Worm (Caenorhabditis elegans) whole organism, young adult: ENCODE measurements around the gene tsr-2.
A peak's percentile ranks its signal among the peaks of the same experiment; 100 is the strongest.

Experiments
- B0035.1 ChIP-seq: sonication (generic microtip); optimal IDR thresholded peaks from 2 replicates; lab custom pipeline; 2016; ENCODE audit warnings: missing genetic modification characterization, mild to moderate bottlenecking, missing compliant biosample characterization, missing genotype, missing genetic modification reagents
- B0336.3 ChIP-seq: fragments of 200-800 bp; sonication (Bioruptor generic); IDR thresholded peaks from 2 replicates; pipeline ENCODE4 v1.3.6; 2022; ENCODE audit warnings: missing genetic modification characterization, missing compliant biosample characterization
- C06A6.2 ChIP-seq: fragments of 200-800 bp; sonication (Bioruptor generic); conservative IDR thresholded peaks from 2 replicates; pipeline ENCODE4 v1.3.6; 2022; ENCODE audit warnings: missing genetic modification characterization, missing compliant biosample characterization
- C17E4.6 ChIP-seq: fragments of 200-800 bp; sonication (Bioruptor generic); IDR thresholded peaks from 2 replicates; pipeline ENCODE4 v1.3.6; 2022; ENCODE audit warnings: missing genetic modification reagents, missing genetic modification characterization, missing compliant biosample characterization
- D2030.7 ChIP-seq: fragments of 200-800 bp; sonication (Bioruptor generic); IDR thresholded peaks from 2 replicates; pipeline ENCODE4 v1.3.6; 2022; ENCODE audit warnings: missing genetic modification reagents, missing genetic modification characterization, missing compliant biosample characterization
- F10E7.11 ChIP-seq: sonication (generic microtip); optimal IDR thresholded peaks from 2 replicates; lab custom pipeline; 2017; ENCODE audit warnings: mild to moderate bottlenecking, missing genetic modification characterization, moderate library complexity, missing compliant biosample characterization
- F22D6.2 ChIP-seq: sonication (generic microtip); optimal IDR thresholded peaks from 2 replicates; lab custom pipeline; 2016; ENCODE audit warnings: mild to moderate bottlenecking, missing genetic modification characterization, missing compliant biosample characterization
- F49E8.2 ChIP-seq: sonication (generic microtip); optimal IDR thresholded peaks from 3 replicates; lab custom pipeline; 2017; ENCODE audit warnings: missing genetic modification characterization, mild to moderate bottlenecking, missing compliant biosample characterization, antibody characterized with exemption, moderate library complexity; ENCODE audit not compliant: insufficient read depth
- F57A8.1 ChIP-seq: fragments of 200-800 bp; sonication (Bioruptor generic); optimal IDR thresholded peaks from 2 replicates; lab custom pipeline; 2018; ENCODE audit warnings: mild to moderate bottlenecking, missing genetic modification characterization, moderate library complexity, missing compliant biosample characterization
- T07F8.4 ChIP-seq: sonication (generic microtip); optimal IDR thresholded peaks from 2 replicates; lab custom pipeline; 2016; ENCODE audit warnings: mild to moderate bottlenecking, missing genetic modification characterization, moderate library complexity, missing compliant biosample characterization
- T26A5.8 ChIP-seq: sonication (generic microtip); optimal IDR thresholded peaks from 2 replicates; lab custom pipeline; 2016; ENCODE audit warnings: missing genetic modification characterization, missing compliant biosample characterization
- Y79H2A.3 ChIP-seq: fragments of 200-800 bp; sonication (Bioruptor generic); conservative IDR thresholded peaks from 2 replicates; pipeline ENCODE4 v1.3.6; 2022; ENCODE audit warnings: missing genetic modification reagents, missing genetic modification characterization, missing compliant biosample characterization
- athp-1 ChIP-seq: sonication (generic microtip); optimal IDR thresholded peaks from 2 replicates; lab custom pipeline; 2017; ENCODE audit warnings: mild to moderate bottlenecking, missing genetic modification characterization, missing compliant biosample characterization
- attf-6 ChIP-seq: fragments of 200-800 bp; sonication (Bioruptor generic); IDR thresholded peaks from 2 replicates; pipeline ENCODE4 v1.3.6; 2022; ENCODE audit warnings: missing genetic modification reagents, missing genetic modification characterization, missing compliant biosample characterization
- cebp-1 ChIP-seq, 2 experiments: fragments of 200-800 bp in 1 of 2; sonication (Bioruptor generic) in 1 of 2; sonication (generic microtip) in 1 of 2; IDR thresholded peaks in 1 of 2; optimal IDR thresholded peaks in 1 of 2; 2 replicates each; pipeline versions ENCODE4 v1.3.6 to Lab custom; 2017 to 2022; ENCODE audit warnings: missing compliant biosample characterization in 2 of 2, missing genetic modification characterization in 2 of 2, mild to moderate bottlenecking in 1 of 2, missing genetic modification reagents in 1 of 2, moderate library complexity in 1 of 2
- ceh-100 ChIP-seq: fragments of 200-800 bp; sonication (Bioruptor generic); IDR thresholded peaks from 2 replicates; pipeline ENCODE4 v1.3.6; 2022; ENCODE audit warnings: missing genetic modification reagents, missing genetic modification characterization, missing compliant biosample characterization
- dpff-1 ChIP-seq: sonication (generic microtip); optimal IDR thresholded peaks from 2 replicates; lab custom pipeline; 2017; ENCODE audit warnings: mild to moderate bottlenecking, missing genetic modification characterization, missing compliant biosample characterization
- egl-18 ChIP-seq: fragments of 200-800 bp; sonication (Bioruptor generic); IDR thresholded peaks from 2 replicates; pipeline ENCODE4 v1.3.6; 2022; ENCODE audit warnings: missing genetic modification reagents, missing genetic modification characterization, missing compliant biosample characterization
- egl-44 ChIP-seq: fragments of 200-800 bp; sonication (Bioruptor generic); IDR thresholded peaks from 2 replicates; pipeline ENCODE4 v1.3.6; 2022; ENCODE audit warnings: missing genetic modification reagents, missing genetic modification characterization, missing compliant biosample characterization
- ekl-4 ChIP-seq: fragments of 200-800 bp; sonication (Bioruptor generic); IDR thresholded peaks from 2 replicates; pipeline ENCODE4 v1.3.6; 2022; ENCODE audit warnings: missing genetic modification reagents, missing genetic modification characterization, missing compliant biosample characterization
- ets-4 ChIP-seq: fragments of 200-800 bp; sonication (Bioruptor generic); optimal IDR thresholded peaks from 2 replicates; lab custom pipeline; 2018; ENCODE audit warnings: mild to moderate bottlenecking, missing genetic modification characterization, missing compliant biosample characterization
- fkh-3 ChIP-seq: sonication (generic microtip); optimal IDR thresholded peaks from 2 replicates; lab custom pipeline; 2016; ENCODE audit warnings: mild to moderate bottlenecking, missing genetic modification characterization, missing compliant biosample characterization
- gei-17 ChIP-seq: fragments of 200-800 bp; sonication (Bioruptor generic); optimal IDR thresholded peaks from 2 replicates; lab custom pipeline; 2018; ENCODE audit warnings: mild to moderate bottlenecking, missing genetic modification characterization, missing compliant biosample characterization
- hlh-12 ChIP-seq: sonication (generic microtip); optimal IDR thresholded peaks from 2 replicates; lab custom pipeline; 2016; ENCODE audit warnings: missing genetic modification characterization, missing compliant biosample characterization
- hmg-1.2 ChIP-seq: fragments of 200-800 bp; sonication (Bioruptor generic); IDR thresholded peaks from 2 replicates; pipeline ENCODE4 v1.3.6; 2022; ENCODE audit warnings: missing genetic modification reagents, missing genetic modification characterization, missing compliant biosample characterization
- hsf-1 ChIP-seq: fragments of 200-800 bp; sonication (Bioruptor generic); IDR thresholded peaks from 2 replicates; pipeline ENCODE4 v1.3.6; 2022; ENCODE audit warnings: missing genetic modification reagents, missing genetic modification characterization, missing compliant biosample characterization
- lin-35 ChIP-seq, 3 experiments: fragments of 150-350 bp in 2 of 3; sonication (generic microtip) in 1 of 3; optimal IDR thresholded peaks; 2 replicates each; lab custom pipeline; 2014 to 2018; ENCODE audit warnings: missing biosample characterization in 3 of 3, missing genetic modification characterization in 3 of 3, missing genetic modification reagents in 3 of 3
- madf-10 ChIP-seq: sonication (generic microtip); optimal IDR thresholded peaks from 2 replicates; lab custom pipeline; 2016; ENCODE audit warnings: mild to moderate bottlenecking, missing genetic modification characterization, missing compliant biosample characterization
- madf-6 ChIP-seq: fragments of 200-800 bp; sonication (Bioruptor generic); IDR thresholded peaks from 2 replicates; pipeline ENCODE4 v1.3.6; 2022; ENCODE audit warnings: missing genetic modification reagents, missing genetic modification characterization, missing compliant biosample characterization
- mcd-1 ChIP-seq: fragments of 200-800 bp; sonication (Bioruptor generic); IDR thresholded peaks from 2 replicates; pipeline ENCODE4 v1.3.6; 2022; ENCODE audit warnings: missing genetic modification reagents, missing genetic modification characterization, missing compliant biosample characterization
- mes-4 ChIP-seq: sonication (generic microtip); optimal IDR thresholded peaks from 2 replicates; lab custom pipeline; 2016; ENCODE audit warnings: missing genotype, missing genetic modification characterization, missing compliant biosample characterization
- nfya-2 ChIP-seq: fragments of 200-800 bp; sonication (Bioruptor generic); IDR thresholded peaks from 2 replicates; pipeline ENCODE4 v1.3.6; 2022; ENCODE audit warnings: missing genetic modification reagents, missing genetic modification characterization, missing compliant biosample characterization
- nhr-80 ChIP-seq: sonication (generic microtip); optimal IDR thresholded peaks from 2 replicates; lab custom pipeline; 2016; ENCODE audit warnings: missing genetic modification characterization, missing compliant biosample characterization
- nhr-90 ChIP-seq: sonication (generic microtip); optimal IDR thresholded peaks from 2 replicates; lab custom pipeline; 2016; ENCODE audit warnings: missing genotype, mild to moderate bottlenecking, missing genetic modification characterization, missing compliant biosample characterization
- pbrm-1 ChIP-seq: fragments of 200-800 bp; sonication (Bioruptor generic); IDR thresholded peaks from 2 replicates; pipeline ENCODE4 v1.3.6; 2022; ENCODE audit warnings: missing genetic modification reagents, missing genetic modification characterization, missing compliant biosample characterization
- rec-8 ChIP-seq, 2 experiments: sonication (generic microtip); optimal IDR thresholded peaks; 2 replicates each; lab custom pipeline; 2016; ENCODE audit warnings: mild to moderate bottlenecking in 2 of 2, missing genetic modification characterization in 2 of 2, missing genetic modification reagents in 2 of 2, missing genotype in 2 of 2, missing biosample characterization in 1 of 2, missing compliant biosample characterization in 1 of 2, moderate library complexity in 1 of 2
- repo-1 ChIP-seq: sonication (generic microtip); optimal IDR thresholded peaks from 2 replicates; lab custom pipeline; 2017; ENCODE audit warnings: mild to moderate bottlenecking, missing genetic modification characterization, missing compliant biosample characterization
- sea-2 ChIP-seq: fragments of 200-800 bp; sonication (Bioruptor generic); IDR thresholded peaks from 2 replicates; pipeline ENCODE4 v1.3.6; 2022; ENCODE audit warnings: missing genetic modification characterization, missing compliant biosample characterization
- snpc-1.1 ChIP-seq: sonication (generic microtip); optimal IDR thresholded peaks from 2 replicates; lab custom pipeline; 2017; ENCODE audit warnings: missing genetic modification characterization, mild to moderate bottlenecking, missing compliant biosample characterization, antibody characterized with exemption, moderate library complexity, missing genotype, missing genetic modification reagents; ENCODE audit not compliant: insufficient read depth
- snpc-4 ChIP-seq, 5 experiments: fragments of 150-350 bp in 1 of 5; sonication (generic microtip) in 4 of 5; optimal IDR thresholded peaks; 2 replicates each; lab custom pipeline; 2014 to 2018; ENCODE audit warnings: missing genetic modification characterization in 5 of 5, missing biosample characterization in 3 of 5, antibody characterized with exemption in 2 of 5, mild to moderate bottlenecking in 2 of 5, missing compliant biosample characterization in 2 of 5, missing genotype in 2 of 5, moderate library complexity in 2 of 5, missing genetic modification reagents in 1 of 5
- sptf-2 ChIP-seq: fragments of 200-800 bp; sonication (Bioruptor generic); optimal IDR thresholded peaks from 2 replicates; lab custom pipeline; 2018; ENCODE audit warnings: mild to moderate bottlenecking, missing genetic modification characterization, missing compliant biosample characterization
- tbp1 ChIP-seq: fragments of 200-800 bp; sonication (Bioruptor generic); optimal IDR thresholded peaks from 2 replicates; lab custom pipeline; 2018; ENCODE audit warnings: mild to moderate bottlenecking, missing genetic modification characterization, missing compliant biosample characterization
- unc-130 ChIP-seq: sonication (generic microtip); optimal IDR thresholded peaks from 2 replicates; lab custom pipeline; 2016; ENCODE audit warnings: missing genetic modification reagents, missing genetic modification characterization, missing compliant biosample characterization
- ztf-25 ChIP-seq: fragments of 200-800 bp; sonication (Bioruptor generic); IDR thresholded peaks from 2 replicates; pipeline ENCODE4 v1.3.6; 2022; ENCODE audit warnings: missing genetic modification reagents, missing genetic modification characterization, missing compliant biosample characterization
- ztf-3 ChIP-seq: fragments of 200-800 bp; sonication (Bioruptor generic); optimal IDR thresholded peaks from 2 replicates; lab custom pipeline; 2018; ENCODE audit warnings: mild to moderate bottlenecking, missing genetic modification characterization, missing compliant biosample characterization
- ztf-6 ChIP-seq: fragments of 200-800 bp; sonication (Bioruptor generic); IDR thresholded peaks from 2 replicates; pipeline ENCODE4 v1.3.6; 2022; ENCODE audit warnings: missing genetic modification reagents, missing genetic modification characterization, missing compliant biosample characterization

tsr-2 gene

DNA sequence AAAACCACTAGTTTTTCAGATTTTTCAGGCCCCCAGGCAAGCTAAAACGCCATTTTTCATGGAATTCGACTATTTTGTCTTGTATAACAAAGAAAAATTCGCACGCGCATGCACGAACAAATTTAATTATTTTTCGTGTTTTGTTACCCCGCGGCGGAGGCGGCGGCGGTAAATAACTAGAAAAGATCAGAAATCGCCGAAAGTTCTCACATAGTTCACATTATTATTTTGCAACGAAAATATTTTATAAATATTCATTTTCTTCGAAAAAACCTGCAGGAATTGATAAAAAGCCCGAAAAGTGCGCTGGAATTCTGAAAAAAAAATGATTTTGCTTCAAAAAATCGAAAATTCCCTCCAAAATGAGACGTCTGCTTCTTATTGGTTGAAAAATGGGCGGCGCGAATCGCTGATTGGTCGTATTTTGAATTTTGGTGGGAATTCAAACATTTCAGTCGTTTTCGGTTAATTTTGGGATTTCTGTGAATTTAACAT, 1.1 kb downstream of the tsr-2 start:
- no peak for TF ChIP-seq F10E7.11 (tag; lab: Kevin White, UChicago)
- TF ChIP-seq ceh-100, result no peak
- TF ChIP-seq sptf-2 (GFP tag; lab: Kevin White, UChicago), result no peak
- 0 out of 2 replicates have a peak, but pooled peaks have one; percentile 12 for TF ChIP-seq hmg-1.2
- peak; percentile 30 for TF ChIP-seq F49E8.2
- peak; percentile 7 for TF ChIP-seq B0035.1
- TF ChIP-seq egl-44 (GFP tag; lab: Robert Waterston, UW), result no peak
- no peak for TF ChIP-seq madf-10 (tag; lab: Kevin White, UChicago)
- peak; percentile 68 for TF ChIP-seq hsf-1 (GFP tag; lab: Robert Waterston, UW)
- TF ChIP-seq athp-1 (tag; lab: Kevin White, UChicago), result peak; percentile 20
- peak; percentile 89; the same call in 1 of the 2 replicates for TF ChIP-seq attf-6
- peak; percentile 77 for TF ChIP-seq B0336.3
- no peak for TF ChIP-seq ets-4 (GFP tag; lab: Kevin White, UChicago)
- TF ChIP-seq D2030.7 (GFP tag; lab: Robert Waterston, UW), result 0 out of 2 replicates have a peak, but pooled peaks have one; percentile 17
- no peak for TF ChIP-seq F22D6.2 (tag; lab: Kevin White, UChicago)
- TF ChIP-seq ztf-3 (GFP tag; lab: Kevin White, UChicago), result no peak
- TF ChIP-seq F57A8.1 (GFP tag; lab: Kevin White, UChicago), result no peak
- TF ChIP-seq fkh-3 (tag; lab: Kevin White, UChicago), result no peak
- 0 out of 2 replicates have a peak, but pooled peaks have one; percentile 74 for TF ChIP-seq nfya-2 (GFP tag; lab: Robert Waterston, UW)
- TF ChIP-seq sea-2 (GFP tag; lab: Robert Waterston, UW), result no peak
- TF ChIP-seq egl-18 (GFP tag; lab: Robert Waterston, UW), result no peak
- peak; percentile 51 for TF ChIP-seq tbp1 (GFP tag; lab: Kevin White, UChicago)
- no peak for TF ChIP-seq snpc-1.1
- peak; percentile 62 for TF ChIP-seq dpff-1 (tag; lab: Kevin White, UChicago)
- TF ChIP-seq mcd-1 (GFP tag; lab: Robert Waterston, UW), result peak; percentile 17; the same call in 1 of the 2 replicates
- no peak for TF ChIP-seq ztf-6 (GFP tag; lab: Robert Waterston, UW)
- TF ChIP-seq rec-8 (tag; optimal IDR thresholded peaks at IDR 0.05; lab: Kevin White, UChicago), result peak in 1 of 2 experiments; percentile 3
- TF ChIP-seq Y79H2A.3, result peak; percentile 69; the same call in 1 of the 2 replicates
- peak; percentile 36; the same call in 1 of the 2 replicates for TF ChIP-seq madf-6 (GFP tag; lab: Robert Waterston, UW)
- TF ChIP-seq cebp-1 (GFP tag; IDR thresholded peaks at IDR 0.05; lab: Robert Waterston, UW), result no peak
- peak; percentile 61 for TF ChIP-seq cebp-1 (tag; optimal IDR thresholded peaks at IDR 0.05; lab: Kevin White, UChicago)
- TF ChIP-seq repo-1 (tag; lab: Kevin White, UChicago), result no peak
- TF ChIP-seq gei-17 (GFP tag; lab: Kevin White, UChicago), result no peak
- TF ChIP-seq mes-4 (tag; lab: Kevin White, UChicago), result peak; percentile 55
- no peak for TF ChIP-seq C06A6.2 (GFP tag; lab: Robert Waterston, UW)
- 0 out of 2 replicates have a peak, but pooled peaks have one; percentile 32 for TF ChIP-seq ztf-25 (GFP tag; lab: Robert Waterston, UW)
- TF ChIP-seq pbrm-1, result 0 out of 2 replicates have a peak, but pooled peaks have one; percentile 4
- peak in 1 of 3 experiments; percentile 3 for TF ChIP-seq lin-35 (GFP tag; optimal IDR thresholded peaks at IDR 0.05; lab: Kevin White, UChicago)
- TF ChIP-seq snpc-4 (GFP tag; optimal IDR thresholded peaks at IDR 0.05; lab: Kevin White, UChicago), result no peak
- TF ChIP-seq snpc-4 (tag; optimal IDR thresholded peaks at IDR 0.05; lab: Kevin White, UChicago), result peak in 2 of 4 experiments; percentile 27 to 92
- peak; percentile 55; the same call in 1 of the 2 replicates for TF ChIP-seq ekl-4 (GFP tag; lab: Robert Waterston, UW)
- TF ChIP-seq T07F8.4 (tag; lab: Kevin White, UChicago), result no peak
- no peak for TF ChIP-seq C17E4.6 (GFP tag; lab: Robert Waterston, UW)
- no peak for TF ChIP-seq unc-130 (GFP tag; lab: Kevin White, UChicago)
- TF ChIP-seq hlh-12 (tag; lab: Kevin White, UChicago), result no peak
- peak; percentile 12 for TF ChIP-seq T26A5.8 (tag; lab: Kevin White, UChicago)
- TF ChIP-seq nhr-80 (tag; lab: Kevin White, UChicago), result no peak
- TF ChIP-seq nhr-90 (tag; lab: Kevin White, UChicago), result peak; percentile 33
